Worm (Caenorhabditis elegans) whole organism, young adult: ENCODE measurements around the gene unc-78.

Experiments used
- B0019.2 ChIP-seq: fragments of 200-800 bp; sonication (Bioruptor generic); conservative IDR thresholded peaks from 2 replicates; pipeline ENCODE4 v1.3.6; 2022; ENCODE audit warnings: missing genetic modification reagents, missing genetic modification characterization, missing compliant biosample characterization
- B0035.1 ChIP-seq: sonication (generic microtip); optimal IDR thresholded peaks from 2 replicates; lab custom pipeline; 2016; ENCODE audit warnings: missing genetic modification characterization, mild to moderate bottlenecking, missing compliant biosample characterization, missing genotype, missing genetic modification reagents
- B0261.1 ChIP-seq: sonication (generic microtip); optimal IDR thresholded peaks from 2 replicates; lab custom pipeline; 2016; ENCODE audit warnings: mild to moderate bottlenecking, missing genetic modification characterization, moderate library complexity, missing compliant biosample characterization
- B0336.3 ChIP-seq: fragments of 200-800 bp; sonication (Bioruptor generic); IDR thresholded peaks from 2 replicates; pipeline ENCODE4 v1.3.6; 2022; ENCODE audit warnings: missing genetic modification characterization, missing compliant biosample characterization
- D2030.7 ChIP-seq: fragments of 200-800 bp; sonication (Bioruptor generic); IDR thresholded peaks from 2 replicates; pipeline ENCODE4 v1.3.6; 2022; ENCODE audit warnings: missing genetic modification reagents, missing genetic modification characterization, missing compliant biosample characterization
- F10E7.11 ChIP-seq: sonication (generic microtip); optimal IDR thresholded peaks from 2 replicates; lab custom pipeline; 2017; ENCODE audit warnings: mild to moderate bottlenecking, missing genetic modification characterization, moderate library complexity, missing compliant biosample characterization
- F23B12.7 ChIP-seq: sonication (generic microtip); optimal IDR thresholded peaks from 2 replicates; lab custom pipeline; 2017; ENCODE audit warnings: missing genetic modification characterization, mild to moderate bottlenecking, missing compliant biosample characterization, antibody characterized with exemption, moderate library complexity; ENCODE audit not compliant: insufficient read depth
- F33H1.4 ChIP-seq: fragments of 200-800 bp; sonication (Bioruptor generic); IDR thresholded peaks from 2 replicates; pipeline ENCODE4 v1.3.6; 2022; ENCODE audit warnings: missing genetic modification reagents, missing genetic modification characterization, missing compliant biosample characterization
- F39B2.1 ChIP-seq: fragments of 200-800 bp; sonication (Bioruptor generic); IDR thresholded peaks from 2 replicates; pipeline ENCODE4 v1.3.6; 2022; ENCODE audit warnings: missing genetic modification reagents, missing genetic modification characterization, missing compliant biosample characterization
- Y53F4B.3 ChIP-seq: fragments of 200-800 bp; sonication (Bioruptor generic); IDR thresholded peaks from 2 replicates; pipeline ENCODE4 v1.3.6; 2022; ENCODE audit warnings: missing genetic modification reagents, missing genetic modification characterization, missing compliant biosample characterization
- Y67H2A.10 ChIP-seq: fragments of 200-800 bp; sonication (Bioruptor generic); conservative IDR thresholded peaks from 2 replicates; pipeline ENCODE4 v1.3.6; 2022; ENCODE audit warnings: missing genetic modification reagents, missing genetic modification characterization, missing compliant biosample characterization
- akir-1 ChIP-seq: fragments of 200-800 bp; sonication (Bioruptor generic); optimal IDR thresholded peaks from 2 replicates; lab custom pipeline; 2018; ENCODE audit warnings: mild to moderate bottlenecking, missing genetic modification characterization, moderate library complexity, missing compliant biosample characterization
- aptf-3 ChIP-seq: fragments of 200-800 bp; sonication (Bioruptor generic); IDR thresholded peaks from 2 replicates; pipeline ENCODE4 v1.3.6; 2022; ENCODE audit warnings: missing genetic modification characterization, missing compliant biosample characterization
- atf-7 ChIP-seq: sonication (generic microtip); optimal IDR thresholded peaks from 2 replicates; lab custom pipeline; 2017; ENCODE audit warnings: mild to moderate bottlenecking, missing genetic modification characterization, missing compliant biosample characterization
- athp-1 ChIP-seq: sonication (generic microtip); optimal IDR thresholded peaks from 2 replicates; lab custom pipeline; 2017; ENCODE audit warnings: mild to moderate bottlenecking, missing genetic modification characterization, missing compliant biosample characterization
- attf-6 ChIP-seq: fragments of 200-800 bp; sonication (Bioruptor generic); IDR thresholded peaks from 2 replicates; pipeline ENCODE4 v1.3.6; 2022; ENCODE audit warnings: missing genetic modification reagents, missing genetic modification characterization, missing compliant biosample characterization
- cebp-2 ChIP-seq: fragments of 200-800 bp; sonication (Bioruptor generic); IDR thresholded peaks from 2 replicates; pipeline ENCODE4 v1.3.6; 2022; ENCODE audit warnings: missing genetic modification characterization, missing compliant biosample characterization
- ceh-100 ChIP-seq: fragments of 200-800 bp; sonication (Bioruptor generic); IDR thresholded peaks from 2 replicates; pipeline ENCODE4 v1.3.6; 2022; ENCODE audit warnings: missing genetic modification reagents, missing genetic modification characterization, missing compliant biosample characterization
- ceh-27 ChIP-seq: fragments of 200-800 bp; sonication (Bioruptor generic); optimal IDR thresholded peaks from 2 replicates; lab custom pipeline; 2018; ENCODE audit warnings: mild to moderate bottlenecking, missing genetic modification characterization, moderate library complexity, missing compliant biosample characterization
- ceh-40 ChIP-seq: fragments of 200-800 bp; sonication (Bioruptor generic); IDR thresholded peaks from 2 replicates; pipeline ENCODE4 v1.3.6; 2022; ENCODE audit warnings: missing genetic modification characterization, missing compliant biosample characterization
- ceh-91 ChIP-seq: fragments of 200-800 bp; sonication (Bioruptor generic); IDR thresholded peaks from 2 replicates; pipeline ENCODE4 v1.3.6; 2022; ENCODE audit warnings: missing genetic modification reagents, missing genetic modification characterization, missing compliant biosample characterization
- dpl-1 ChIP-seq: fragments of 150-350 bp; optimal IDR thresholded peaks from 2 replicates; lab custom pipeline; 2014; ENCODE audit warnings: missing biosample characterization, missing genetic modification reagents, missing genetic modification characterization
- egl-18 ChIP-seq: fragments of 200-800 bp; sonication (Bioruptor generic); IDR thresholded peaks from 2 replicates; pipeline ENCODE4 v1.3.6; 2022; ENCODE audit warnings: missing genetic modification reagents, missing genetic modification characterization, missing compliant biosample characterization
- egl-44 ChIP-seq: fragments of 200-800 bp; sonication (Bioruptor generic); IDR thresholded peaks from 2 replicates; pipeline ENCODE4 v1.3.6; 2022; ENCODE audit warnings: missing genetic modification reagents, missing genetic modification characterization, missing compliant biosample characterization
- egrh-3 ChIP-seq: fragments of 200-800 bp; sonication (Bioruptor generic); IDR thresholded peaks from 2 replicates; pipeline ENCODE4 v1.3.6; 2022; ENCODE audit warnings: missing genetic modification reagents, missing genetic modification characterization, missing compliant biosample characterization
- fkh-3 ChIP-seq: sonication (generic microtip); optimal IDR thresholded peaks from 2 replicates; lab custom pipeline; 2016; ENCODE audit warnings: mild to moderate bottlenecking, missing genetic modification characterization, missing compliant biosample characterization
- hlh-26 ChIP-seq: fragments of 200-800 bp; sonication (Bioruptor generic); conservative IDR thresholded peaks from 2 replicates; pipeline ENCODE4 v1.3.6; 2022; ENCODE audit warnings: missing genetic modification reagents, missing genetic modification characterization, missing compliant biosample characterization
- lag-1 ChIP-seq: fragments of 200-800 bp; sonication (Bioruptor generic); IDR thresholded peaks from 2 replicates; pipeline ENCODE4 v1.3.6; 2022; ENCODE audit warnings: missing genetic modification reagents, missing genetic modification characterization, missing compliant biosample characterization
- let-526 ChIP-seq: fragments of 200-800 bp; sonication (Bioruptor generic); IDR thresholded peaks from 2 replicates; pipeline ENCODE4 v1.3.6; 2022; ENCODE audit warnings: missing genetic modification reagents, missing genetic modification characterization, missing compliant biosample characterization
- lin-26 ChIP-seq: fragments of 200-800 bp; sonication (Bioruptor generic); IDR thresholded peaks from 2 replicates; pipeline ENCODE4 v1.3.6; 2022; ENCODE audit warnings: missing genetic modification reagents, missing genetic modification characterization, missing compliant biosample characterization
- lin-35 ChIP-seq, 3 experiments: fragments of 150-350 bp in 2 of 3; sonication (generic microtip) in 1 of 3; optimal IDR thresholded peaks; 2 replicates each; lab custom pipeline; 2014 to 2018; ENCODE audit warnings: missing biosample characterization in 3 of 3, missing genetic modification characterization in 3 of 3, missing genetic modification reagents in 3 of 3
- lin-54 ChIP-seq: fragments of 200-800 bp; sonication (Bioruptor generic); optimal IDR thresholded peaks from 2 replicates; lab custom pipeline; 2018; ENCODE audit warnings: mild to moderate bottlenecking, missing genetic modification characterization, missing compliant biosample characterization
- lsy-27 ChIP-seq: sonication (generic microtip); optimal IDR thresholded peaks from 2 replicates; lab custom pipeline; 2017; ENCODE audit warnings: missing genetic modification characterization, mild to moderate bottlenecking, missing compliant biosample characterization, antibody characterized with exemption, missing genotype, borderline replicate concordance; ENCODE audit not compliant: insufficient read depth
- madf-6 ChIP-seq: fragments of 200-800 bp; sonication (Bioruptor generic); IDR thresholded peaks from 2 replicates; pipeline ENCODE4 v1.3.6; 2022; ENCODE audit warnings: missing genetic modification reagents, missing genetic modification characterization, missing compliant biosample characterization
- madf-8 ChIP-seq: fragments of 200-800 bp; sonication (Bioruptor generic); conservative IDR thresholded peaks from 2 replicates; pipeline ENCODE4 v1.3.6; 2022; ENCODE audit warnings: missing genetic modification reagents, missing genetic modification characterization, missing compliant biosample characterization
- mxl-1 ChIP-seq: sonication (generic microtip); optimal IDR thresholded peaks from 2 replicates; lab custom pipeline; 2016; ENCODE audit warnings: missing genetic modification characterization, missing compliant biosample characterization
- nfya-1 ChIP-seq: sonication (generic microtip); optimal IDR thresholded peaks from 2 replicates; lab custom pipeline; 2017; ENCODE audit warnings: antibody characterized with exemption, missing compliant biosample characterization, missing genetic modification characterization, borderline replicate concordance; ENCODE audit not compliant: insufficient read depth
- nhr-90 ChIP-seq: sonication (generic microtip); optimal IDR thresholded peaks from 2 replicates; lab custom pipeline; 2016; ENCODE audit warnings: missing genotype, mild to moderate bottlenecking, missing genetic modification characterization, missing compliant biosample characterization
- sdz-38 ChIP-seq: sonication (generic microtip); optimal IDR thresholded peaks from 2 replicates; lab custom pipeline; 2016; ENCODE audit warnings: missing genotype, missing genetic modification characterization, missing compliant biosample characterization
- snpc-1.1 ChIP-seq: sonication (generic microtip); optimal IDR thresholded peaks from 2 replicates; lab custom pipeline; 2017; ENCODE audit warnings: missing genetic modification characterization, mild to moderate bottlenecking, missing compliant biosample characterization, antibody characterized with exemption, moderate library complexity, missing genotype, missing genetic modification reagents; ENCODE audit not compliant: insufficient read depth
- snpc-4 ChIP-seq, 5 experiments: fragments of 150-350 bp in 1 of 5; sonication (generic microtip) in 4 of 5; optimal IDR thresholded peaks; 2 replicates each; lab custom pipeline; 2014 to 2018; ENCODE audit warnings: missing genetic modification characterization in 5 of 5, missing biosample characterization in 3 of 5, antibody characterized with exemption in 2 of 5, mild to moderate bottlenecking in 2 of 5, missing compliant biosample characterization in 2 of 5, missing genotype in 2 of 5, moderate library complexity in 2 of 5, missing genetic modification reagents in 1 of 5
- tbp1 ChIP-seq: fragments of 200-800 bp; sonication (Bioruptor generic); optimal IDR thresholded peaks from 2 replicates; lab custom pipeline; 2018; ENCODE audit warnings: mild to moderate bottlenecking, missing genetic modification characterization, missing compliant biosample characterization
- tbx-9 ChIP-seq: sonication (generic microtip); optimal IDR thresholded peaks from 2 replicates; lab custom pipeline; 2016; ENCODE audit warnings: borderline replicate concordance, missing genetic modification characterization, inconsistent platforms, missing compliant biosample characterization
- ztf-3 ChIP-seq: fragments of 200-800 bp; sonication (Bioruptor generic); optimal IDR thresholded peaks from 2 replicates; lab custom pipeline; 2018; ENCODE audit warnings: mild to moderate bottlenecking, missing genetic modification characterization, missing compliant biosample characterization

The unc-78 gene

DNA sequence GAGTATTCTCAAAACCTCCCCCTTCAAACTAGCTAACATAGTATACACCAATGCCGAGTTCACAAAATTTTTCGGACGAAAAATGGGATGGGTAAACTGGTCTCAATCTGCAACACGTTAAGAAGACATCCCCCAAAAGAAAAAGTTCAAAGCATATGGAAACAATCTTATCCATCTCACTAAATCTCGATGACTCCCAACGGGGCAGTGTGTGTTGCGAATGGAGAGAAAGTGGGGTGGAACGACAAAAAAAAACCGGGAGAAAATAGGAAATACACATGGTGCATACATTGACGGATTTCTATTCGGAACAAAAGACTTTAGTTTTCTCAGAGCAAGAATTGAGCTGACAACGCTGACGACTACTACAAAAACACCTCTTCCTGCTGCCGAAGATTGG is 36.1 kb downstream of the unc-78 start:
- TF ChIP-seq egl-18 (GFP tag; lab: Robert Waterston, UW) (no peak), egrh-3 (GFP tag; lab: Robert Waterston, UW) (no peak), ceh-27 (GFP tag; lab: Kevin White, UChicago) (no peak), athp-1 (no peak), F33H1.4 (no peak), D2030.7 (no peak), lin-54 (GFP tag; lab: Kevin White, UChicago) (no peak), cebp-2 (no peak), lag-1 (GFP tag; lab: Robert Waterston, UW) (no peak), dpl-1 (GFP tag; lab: Kevin White, UChicago) (no peak), Y67H2A.10 (no peak), ztf-3 (GFP tag; lab: Kevin White, UChicago) (no peak), ceh-100 (no peak)

DNA sequence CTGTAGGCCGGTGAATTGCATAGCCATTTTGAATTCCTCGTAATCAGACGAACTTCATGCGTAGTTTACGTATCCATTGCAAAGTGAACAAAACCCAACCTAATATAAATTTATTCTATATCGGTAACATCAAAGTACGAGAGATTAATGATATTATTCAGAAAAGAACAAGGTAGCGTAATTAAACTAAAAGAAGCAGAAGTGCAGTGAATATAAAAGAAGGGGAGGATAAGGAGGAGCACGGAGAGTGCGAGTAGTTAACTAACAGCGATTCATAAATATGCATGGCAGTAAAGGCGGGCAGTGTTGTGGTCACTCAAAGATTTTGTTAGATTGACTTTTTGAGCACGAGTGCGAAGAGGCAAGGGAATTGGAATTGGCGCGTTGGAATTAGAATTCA is 36.8 kb downstream of the unc-78 start, which contains the start of gene clc-3:
Gene clc-3, minus strand, starts transcription at position 101 of the 400 bp plus-strand sequence.
- no peak for TF ChIP-seq B0261.1
- TF ChIP-seq atf-7 (tag; lab: Kevin White, UChicago) = no peak
- TF ChIP-seq attf-6 (GFP tag; lab: Robert Waterston, UW) = no peak
- no peak for TF ChIP-seq sdz-38 (tag; lab: Kevin White, UChicago)
- TF ChIP-seq lsy-27 (tag; lab: Kevin White, UChicago) = no peak
- no peak for TF ChIP-seq F39B2.1
- TF ChIP-seq fkh-3 (tag; lab: Kevin White, UChicago) = no peak
- TF ChIP-seq akir-1 (GFP tag; lab: Kevin White, UChicago) = no peak
- no peak for TF ChIP-seq ceh-100

DNA sequence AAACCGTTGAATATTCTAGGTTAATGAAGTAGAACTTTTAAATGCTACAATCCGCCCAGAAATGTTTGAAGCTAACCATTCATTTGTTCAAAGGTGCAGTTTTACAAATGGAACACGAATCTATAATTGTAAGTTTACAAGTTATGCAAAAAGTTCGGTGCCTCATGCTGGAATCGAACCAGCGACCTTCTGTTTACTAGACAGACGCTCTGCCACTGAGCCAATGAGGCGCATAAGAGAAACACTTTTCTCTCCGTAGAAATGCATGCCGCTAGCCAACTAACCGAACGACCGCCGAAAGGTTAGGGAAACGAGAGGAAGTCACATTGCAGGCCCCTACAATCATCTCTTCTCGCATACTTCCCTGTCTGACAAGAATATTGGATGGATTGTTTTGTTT is 40.2 kb downstream of the unc-78 start:
- TF ChIP-seq Y53F4B.3 (no peak), ceh-91 (GFP tag; lab: Robert Waterston, UW) (no peak), tbp1 (GFP tag; lab: Kevin White, UChicago) (peak; percentile 97), ceh-40 (GFP tag; lab: Robert Waterston, UW) (peak; percentile 81; the same call in 1 of the 2 replicates), madf-6 (GFP tag; lab: Robert Waterston, UW) (peak; percentile 52; the same call in 1 of the 2 replicates), B0019.2 (GFP tag; lab: Robert Waterston, UW) (no peak), lin-35 (GFP tag; optimal IDR thresholded peaks at IDR 0.05; lab: Kevin White, UChicago) (peak in 1 of 3 experiments; percentile 69), lin-26 (GFP tag; lab: Robert Waterston, UW) (peak; percentile 93), hlh-26 (GFP tag; lab: Robert Waterston, UW) (no peak), madf-8 (GFP tag; lab: Robert Waterston, UW) (0 out of 2 replicates have a peak, but pooled peaks have one; percentile 5), B0336.3 (GFP tag; lab: Robert Waterston, UW) (peak; percentile 55; the same call in 1 of the 2 replicates), F10E7.11 (no peak), ceh-27 (GFP tag; lab: Kevin White, UChicago) (peak; percentile 74), egrh-3 (GFP tag; lab: Robert Waterston, UW) (peak; percentile 57; the same call in 1 of the 2 replicates), aptf-3 (peak; percentile 48; the same call in 1 of the 2 replicates), cebp-2 (0 out of 2 replicates have a peak, but pooled peaks have one; percentile 76), snpc-1.1 (tag; lab: Kevin White, UChicago) (peak; percentile 41), B0261.1 (peak; percentile 95), egl-44 (GFP tag; lab: Robert Waterston, UW) (peak; percentile 75), tbx-9 (no peak), nhr-90 (tag; lab: Kevin White, UChicago) (peak; percentile 78), snpc-4 (GFP tag; optimal IDR thresholded peaks at IDR 0.05; lab: Kevin White, UChicago) (peak; percentile 60), snpc-4 (tag; optimal IDR thresholded peaks at IDR 0.05; lab: Kevin White, UChicago) (peak; percentile 32 to 72 (median 56)), let-526 (GFP tag; lab: Robert Waterston, UW) (no peak), nfya-1 (no peak), F23B12.7 (tag; lab: Kevin White, UChicago) (peak; percentile 55), mxl-1 (tag; lab: Kevin White, UChicago) (peak; percentile 44), B0035.1 (peak; percentile 47)
